Worm (Caenorhabditis elegans) whole organism, young adult: Measurements from ENCODE around the gene ncl-1.

ENCODE experiments used
- B0019.2 ChIP-seq: fragments of 200-800 bp; sonication (Bioruptor generic); conservative IDR thresholded peaks from 2 replicates; pipeline ENCODE4 v1.3.6; 2022; ENCODE audit warnings: missing genetic modification reagents, missing genetic modification characterization, missing compliant biosample characterization
- C06A6.2 ChIP-seq: fragments of 200-800 bp; sonication (Bioruptor generic); conservative IDR thresholded peaks from 2 replicates; pipeline ENCODE4 v1.3.6; 2022; ENCODE audit warnings: missing genetic modification characterization, missing compliant biosample characterization
- D2030.7 ChIP-seq: fragments of 200-800 bp; sonication (Bioruptor generic); IDR thresholded peaks from 2 replicates; pipeline ENCODE4 v1.3.6; 2022; ENCODE audit warnings: missing genetic modification reagents, missing genetic modification characterization, missing compliant biosample characterization
- F22D6.2 ChIP-seq: sonication (generic microtip); optimal IDR thresholded peaks from 2 replicates; lab custom pipeline; 2016; ENCODE audit warnings: mild to moderate bottlenecking, missing genetic modification characterization, missing compliant biosample characterization
- F23B12.7 ChIP-seq: sonication (generic microtip); optimal IDR thresholded peaks from 2 replicates; lab custom pipeline; 2017; ENCODE audit warnings: missing genetic modification characterization, mild to moderate bottlenecking, missing compliant biosample characterization, antibody characterized with exemption, moderate library complexity; ENCODE audit not compliant: insufficient read depth
- F37B4.10 ChIP-seq: fragments of 200-800 bp; sonication (Bioruptor generic); IDR thresholded peaks from 2 replicates; pipeline ENCODE4 v1.3.6; 2022; ENCODE audit warnings: missing genetic modification characterization, missing compliant biosample characterization
- F39B2.1 ChIP-seq: fragments of 200-800 bp; sonication (Bioruptor generic); IDR thresholded peaks from 2 replicates; pipeline ENCODE4 v1.3.6; 2022; ENCODE audit warnings: missing genetic modification reagents, missing genetic modification characterization, missing compliant biosample characterization
- F49E8.2 ChIP-seq: sonication (generic microtip); optimal IDR thresholded peaks from 3 replicates; lab custom pipeline; 2017; ENCODE audit warnings: missing genetic modification characterization, mild to moderate bottlenecking, missing compliant biosample characterization, antibody characterized with exemption, moderate library complexity; ENCODE audit not compliant: insufficient read depth
- F57A8.1 ChIP-seq: fragments of 200-800 bp; sonication (Bioruptor generic); optimal IDR thresholded peaks from 2 replicates; lab custom pipeline; 2018; ENCODE audit warnings: mild to moderate bottlenecking, missing genetic modification characterization, moderate library complexity, missing compliant biosample characterization
- F57C9.4 ChIP-seq: sonication (generic microtip); optimal IDR thresholded peaks from 2 replicates; lab custom pipeline; 2017; ENCODE audit warnings: mild to moderate bottlenecking, missing genetic modification characterization, missing compliant biosample characterization
- K11D2.4 ChIP-seq: fragments of 200-800 bp; sonication (Bioruptor generic); IDR thresholded peaks from 2 replicates; pipeline ENCODE4 v1.3.6; 2022; ENCODE audit warnings: missing genetic modification reagents, missing genetic modification characterization, missing compliant biosample characterization
- K12H6.12 ChIP-seq: fragments of 200-800 bp; sonication (Bioruptor generic); optimal IDR thresholded peaks from 2 replicates; lab custom pipeline; 2018; ENCODE audit warnings: mild to moderate bottlenecking, missing genetic modification characterization, missing compliant biosample characterization
- akir-1 ChIP-seq: fragments of 200-800 bp; sonication (Bioruptor generic); optimal IDR thresholded peaks from 2 replicates; lab custom pipeline; 2018; ENCODE audit warnings: mild to moderate bottlenecking, missing genetic modification characterization, moderate library complexity, missing compliant biosample characterization
- ama-1 ChIP-seq, 3 experiments: fragments of 150-350 bp in 1 of 3; sonication (generic microtip) in 2 of 3; optimal IDR thresholded peaks; 2 replicates each; lab custom pipeline; 2014 to 2018; ENCODE audit warnings: missing biosample characterization in 2 of 3, missing genetic modification characterization in 2 of 3, missing genetic modification reagents in 2 of 3
- aptf-2 ChIP-seq: fragments of 200-800 bp; sonication (Bioruptor generic); conservative IDR thresholded peaks from 2 replicates; pipeline ENCODE4 v1.3.6; 2022; ENCODE audit warnings: missing genetic modification reagents, missing genetic modification characterization, missing compliant biosample characterization
- atf-7 ChIP-seq: sonication (generic microtip); optimal IDR thresholded peaks from 2 replicates; lab custom pipeline; 2017; ENCODE audit warnings: mild to moderate bottlenecking, missing genetic modification characterization, missing compliant biosample characterization
- attf-3 ChIP-seq: fragments of 200-800 bp; sonication (Bioruptor generic); conservative IDR thresholded peaks from 2 replicates; pipeline ENCODE4 v1.3.6; 2022; ENCODE audit warnings: missing genetic modification reagents, missing genetic modification characterization, missing compliant biosample characterization
- attf-5 ChIP-seq: fragments of 200-800 bp; sonication (Bioruptor generic); optimal IDR thresholded peaks from 2 replicates; lab custom pipeline; 2018; ENCODE audit warnings: mild to moderate bottlenecking, missing genetic modification characterization, missing compliant biosample characterization
- bed-1 ChIP-seq: fragments of 200-800 bp; sonication (Bioruptor generic); IDR thresholded peaks from 2 replicates; pipeline ENCODE4 v1.3.6; 2022; ENCODE audit warnings: missing genetic modification reagents, missing genetic modification characterization, missing compliant biosample characterization
- cebp-1 ChIP-seq, 2 experiments: fragments of 200-800 bp in 1 of 2; sonication (Bioruptor generic) in 1 of 2; sonication (generic microtip) in 1 of 2; IDR thresholded peaks in 1 of 2; optimal IDR thresholded peaks in 1 of 2; 2 replicates each; pipeline versions ENCODE4 v1.3.6 to Lab custom; 2017 to 2022; ENCODE audit warnings: missing compliant biosample characterization in 2 of 2, missing genetic modification characterization in 2 of 2, mild to moderate bottlenecking in 1 of 2, missing genetic modification reagents in 1 of 2, moderate library complexity in 1 of 2
- ceh-27 ChIP-seq: fragments of 200-800 bp; sonication (Bioruptor generic); optimal IDR thresholded peaks from 2 replicates; lab custom pipeline; 2018; ENCODE audit warnings: mild to moderate bottlenecking, missing genetic modification characterization, moderate library complexity, missing compliant biosample characterization
- ceh-40 ChIP-seq: fragments of 200-800 bp; sonication (Bioruptor generic); IDR thresholded peaks from 2 replicates; pipeline ENCODE4 v1.3.6; 2022; ENCODE audit warnings: missing genetic modification characterization, missing compliant biosample characterization
- chd-7 ChIP-seq: sonication (generic microtip); optimal IDR thresholded peaks from 2 replicates; lab custom pipeline; 2016; ENCODE audit warnings: mild to moderate bottlenecking, missing genetic modification characterization, moderate library complexity, missing compliant biosample characterization
- dox-1 ChIP-seq: fragments of 200-800 bp; sonication (Bioruptor generic); IDR thresholded peaks from 2 replicates; pipeline ENCODE4 v1.3.6; 2022; ENCODE audit warnings: missing genetic modification reagents, missing genetic modification characterization, missing compliant biosample characterization
- egl-44 ChIP-seq: fragments of 200-800 bp; sonication (Bioruptor generic); IDR thresholded peaks from 2 replicates; pipeline ENCODE4 v1.3.6; 2022; ENCODE audit warnings: missing genetic modification reagents, missing genetic modification characterization, missing compliant biosample characterization
- egrh-3 ChIP-seq: fragments of 200-800 bp; sonication (Bioruptor generic); IDR thresholded peaks from 2 replicates; pipeline ENCODE4 v1.3.6; 2022; ENCODE audit warnings: missing genetic modification reagents, missing genetic modification characterization, missing compliant biosample characterization
- ekl-4 ChIP-seq: fragments of 200-800 bp; sonication (Bioruptor generic); IDR thresholded peaks from 2 replicates; pipeline ENCODE4 v1.3.6; 2022; ENCODE audit warnings: missing genetic modification reagents, missing genetic modification characterization, missing compliant biosample characterization
- fkh-3 ChIP-seq: sonication (generic microtip); optimal IDR thresholded peaks from 2 replicates; lab custom pipeline; 2016; ENCODE audit warnings: mild to moderate bottlenecking, missing genetic modification characterization, missing compliant biosample characterization
- lsl-1 ChIP-seq: fragments of 200-800 bp; sonication (Bioruptor generic); optimal IDR thresholded peaks from 2 replicates; lab custom pipeline; 2018; ENCODE audit warnings: mild to moderate bottlenecking, missing genetic modification characterization, moderate library complexity, missing compliant biosample characterization
- mxl-1 ChIP-seq: sonication (generic microtip); optimal IDR thresholded peaks from 2 replicates; lab custom pipeline; 2016; ENCODE audit warnings: missing genetic modification characterization, missing compliant biosample characterization
- nfyb-1 ChIP-seq: fragments of 200-800 bp; sonication (Bioruptor generic); IDR thresholded peaks from 2 replicates; pipeline ENCODE4 v1.3.6; 2022; ENCODE audit warnings: missing genetic modification reagents, missing genetic modification characterization, missing compliant biosample characterization
- nhr-90 ChIP-seq: sonication (generic microtip); optimal IDR thresholded peaks from 2 replicates; lab custom pipeline; 2016; ENCODE audit warnings: missing genotype, mild to moderate bottlenecking, missing genetic modification characterization, missing compliant biosample characterization
- pha-4 ChIP-seq: fragments of 150-350 bp; sonication (generic microtip); optimal IDR thresholded peaks from 2 replicates; lab custom pipeline; 2014; ENCODE audit warnings: missing biosample characterization, missing genetic modification reagents, missing genetic modification characterization
- rec-8 ChIP-seq, 2 experiments: sonication (generic microtip); optimal IDR thresholded peaks; 2 replicates each; lab custom pipeline; 2016; ENCODE audit warnings: mild to moderate bottlenecking in 2 of 2, missing genetic modification characterization in 2 of 2, missing genetic modification reagents in 2 of 2, missing genotype in 2 of 2, missing biosample characterization in 1 of 2, missing compliant biosample characterization in 1 of 2, moderate library complexity in 1 of 2
- sdz-38 ChIP-seq: sonication (generic microtip); optimal IDR thresholded peaks from 2 replicates; lab custom pipeline; 2016; ENCODE audit warnings: missing genotype, missing genetic modification characterization, missing compliant biosample characterization
- snpc-1.3 ChIP-seq: sonication (generic microtip); optimal IDR thresholded peaks from 2 replicates; lab custom pipeline; 2017; ENCODE audit warnings: missing genetic modification characterization, mild to moderate bottlenecking, missing compliant biosample characterization, antibody characterized with exemption, moderate library complexity, missing genotype, missing genetic modification reagents; ENCODE audit not compliant: insufficient read depth
- somi-1 ChIP-seq: fragments of 200-800 bp; sonication (Bioruptor generic); optimal IDR thresholded peaks from 2 replicates; lab custom pipeline; 2018; ENCODE audit warnings: mild to moderate bottlenecking, missing genetic modification characterization, missing compliant biosample characterization
- tbx-9 ChIP-seq: sonication (generic microtip); optimal IDR thresholded peaks from 2 replicates; lab custom pipeline; 2016; ENCODE audit warnings: borderline replicate concordance, missing genetic modification characterization, inconsistent platforms, missing compliant biosample characterization
- unc-62 ChIP-seq: fragments of 150-350 bp; optimal IDR thresholded peaks from 2 replicates; lab custom pipeline; 2014; ENCODE audit warnings: missing biosample characterization, missing genetic modification reagents, missing genetic modification characterization
- zfh-2 ChIP-seq: fragments of 200-800 bp; sonication (Bioruptor generic); conservative IDR thresholded peaks from 2 replicates; pipeline ENCODE4 v1.3.6; 2022; ENCODE audit warnings: missing genetic modification reagents, missing genetic modification characterization, missing compliant biosample characterization
- zim-3 ChIP-seq: sonication (generic microtip); optimal IDR thresholded peaks from 2 replicates; lab custom pipeline; 2017; ENCODE audit warnings: mild to moderate bottlenecking, missing genetic modification characterization, moderate library complexity, missing compliant biosample characterization
- ztf-18 ChIP-seq: sonication (generic microtip); optimal IDR thresholded peaks from 2 replicates; lab custom pipeline; 2016; ENCODE audit warnings: missing genotype, mild to moderate bottlenecking, missing genetic modification characterization, missing compliant biosample characterization
- ztf-25 ChIP-seq: fragments of 200-800 bp; sonication (Bioruptor generic); IDR thresholded peaks from 2 replicates; pipeline ENCODE4 v1.3.6; 2022; ENCODE audit warnings: missing genetic modification reagents, missing genetic modification characterization, missing compliant biosample characterization

ncl-1 gene

ce11 chrIII:7724433-7724832 is 4.9 kb downstream of the ncl-1 start:
- TF ChIP-seq snpc-1.3 (tag; lab: Kevin White, UChicago) (no peak), K12H6.12 (tag; lab: Kevin White, UChicago) (peak; percentile 58), somi-1 (GFP tag; lab: Kevin White, UChicago) (peak; percentile 10), akir-1 (GFP tag; lab: Kevin White, UChicago) (no peak), cebp-1 (GFP tag; IDR thresholded peaks at IDR 0.05; lab: Robert Waterston, UW) (peak; percentile 36; the same call in 1 of the 2 replicates), cebp-1 (tag; optimal IDR thresholded peaks at IDR 0.05; lab: Kevin White, UChicago) (peak; percentile 93), F22D6.2 (tag; lab: Kevin White, UChicago) (no peak), F49E8.2 (tag; lab: Kevin White, UChicago) (no peak)

ce11 chrIII:7725483-7726250 is 6.1 kb downstream of the ncl-1 start:
- TF ChIP-seq rec-8 (tag; optimal IDR thresholded peaks at IDR 0.05; lab: Kevin White, UChicago): no peak
- no peak for TF ChIP-seq K11D2.4 (GFP tag; lab: Robert Waterston, UW)
- 0 out of 2 replicates have a peak, but pooled peaks have one; percentile 45 for TF ChIP-seq ekl-4 (GFP tag; lab: Robert Waterston, UW)
- TF ChIP-seq attf-5: no peak
- TF ChIP-seq F57C9.4 (tag; lab: Kevin White, UChicago): no peak
- no peak for TF ChIP-seq snpc-1.3 (tag; lab: Kevin White, UChicago)
- no peak for TF ChIP-seq F49E8.2 (tag; lab: Kevin White, UChicago)
- no peak for TF ChIP-seq nhr-90 (tag; lab: Kevin White, UChicago)
- no peak for TF ChIP-seq ztf-25 (GFP tag; lab: Robert Waterston, UW)
- no peak for TF ChIP-seq ceh-40 (GFP tag; lab: Robert Waterston, UW)
- no peak for TF ChIP-seq F57A8.1
- peak; percentile 27 for TF ChIP-seq ceh-27 (GFP tag; lab: Kevin White, UChicago)
- TF ChIP-seq egrh-3 (GFP tag; lab: Robert Waterston, UW): no peak
- no peak for TF ChIP-seq zim-3
- TF ChIP-seq dox-1 (GFP tag; lab: Robert Waterston, UW): peak; percentile 36; the same call in 1 of the 2 replicates
- no peak for TF ChIP-seq sdz-38 (tag; lab: Kevin White, UChicago)
- TF ChIP-seq chd-7: no peak
- no peak for TF ChIP-seq C06A6.2
- TF ChIP-seq ama-1 (optimal IDR thresholded peaks at IDR 0.05; lab: Kevin White, UChicago): no peak
- peak in 1 of 2 experiments; percentile 33 for TF ChIP-seq ama-1 (GFP tag; optimal IDR thresholded peaks at IDR 0.05; lab: Kevin White, UChicago)
- TF ChIP-seq K12H6.12 (tag; lab: Kevin White, UChicago): peak; percentile 16
- no peak for TF ChIP-seq aptf-2 (GFP tag; lab: Robert Waterston, UW)
- TF ChIP-seq zfh-2 (GFP tag; lab: Robert Waterston, UW): peak; percentile 39; the same call in 1 of the 2 replicates
- TF ChIP-seq egl-44: no peak
- no peak for TF ChIP-seq ztf-18
- no peak for TF ChIP-seq fkh-3 (tag; lab: Kevin White, UChicago)
- TF ChIP-seq D2030.7 (GFP tag; lab: Robert Waterston, UW): no peak
- TF ChIP-seq B0019.2 (GFP tag; lab: Robert Waterston, UW): no peak
- no peak for TF ChIP-seq F37B4.10
- no peak for TF ChIP-seq unc-62 (GFP tag; lab: Kevin White, UChicago)
- peak; percentile 27; the same call in 1 of the 2 replicates for TF ChIP-seq nfyb-1
- TF ChIP-seq F23B12.7 (tag; lab: Kevin White, UChicago): no peak
- no peak for TF ChIP-seq F39B2.1 (GFP tag; lab: Robert Waterston, UW)
- no peak for TF ChIP-seq atf-7 (tag; lab: Kevin White, UChicago)
- TF ChIP-seq attf-3 (GFP tag; lab: Robert Waterston, UW): no peak
- TF ChIP-seq mxl-1 (tag; lab: Kevin White, UChicago): no peak
- TF ChIP-seq tbx-9 (tag; lab: Kevin White, UChicago): no peak
- no peak for TF ChIP-seq lsl-1 (GFP tag; lab: Kevin White, UChicago)
- no peak for TF ChIP-seq pha-4 (tag; lab: Kevin White, UChicago)
- no peak for TF ChIP-seq bed-1 (GFP tag; lab: Robert Waterston, UW)
